Worm (Caenorhabditis elegans) whole organism, mixed stage, embryonic: ENCODE results near the gene F59B10.4.

Experiments used
- M03D4.4 ChIP-seq: sonication (generic microtip); optimal IDR thresholded peaks from 2 replicates; lab custom pipeline; 2017; ENCODE audit warnings: mild to moderate bottlenecking, missing genetic modification characterization, missing compliant biosample characterization
- blmp-1 ChIP-seq: fragments of 150-350 bp; optimal IDR thresholded peaks from 2 replicates; lab custom pipeline; 2014; ENCODE audit warnings: missing biosample characterization, missing genetic modification characterization
- ceh-39 ChIP-seq: fragments of 150-350 bp; optimal IDR thresholded peaks from 2 replicates; lab custom pipeline; 2014; ENCODE audit warnings: missing biosample characterization, missing genetic modification characterization
- ceh-43 ChIP-seq: fragments of 200-800 bp; sonication (Bioruptor generic); optimal IDR thresholded peaks from 2 replicates; lab custom pipeline; 2018; ENCODE audit warnings: mild to moderate bottlenecking, missing genetic modification characterization, moderate library complexity, missing compliant biosample characterization
- ces-1 ChIP-seq: fragments of 150-350 bp; optimal IDR thresholded peaks from 2 replicates; lab custom pipeline; 2014; ENCODE audit warnings: missing biosample characterization, missing genetic modification reagents, missing genetic modification characterization
- drap-1 ChIP-seq: fragments of 200-800 bp; sonication (Bioruptor generic); optimal IDR thresholded peaks from 3 replicates; lab custom pipeline; 2018; ENCODE audit warnings: mild to moderate bottlenecking, missing genetic modification characterization, missing compliant biosample characterization
- elt-3 ChIP-seq: fragments of 150-350 bp; optimal IDR thresholded peaks from 2 replicates; lab custom pipeline; 2014; ENCODE audit warnings: missing biosample characterization, missing genetic modification characterization
- flh-1 ChIP-seq: fragments of 200-800 bp; sonication (Bioruptor generic); optimal IDR thresholded peaks from 2 replicates; lab custom pipeline; 2018; ENCODE audit warnings: mild to moderate bottlenecking, missing genetic modification characterization, moderate library complexity, missing compliant biosample characterization
- hlh-1 ChIP-seq: fragments of 150-350 bp; optimal IDR thresholded peaks from 2 replicates; lab custom pipeline; 2014; ENCODE audit warnings: missing biosample characterization, missing genetic modification reagents, missing genetic modification characterization
- lin-13 ChIP-seq: fragments of 150-350 bp; optimal IDR thresholded peaks from 2 replicates; lab custom pipeline; 2014; ENCODE audit warnings: missing biosample characterization, missing genetic modification characterization
- lin-32 ChIP-seq: fragments of 200-800 bp; sonication (Bioruptor generic); optimal IDR thresholded peaks from 2 replicates; lab custom pipeline; 2018; ENCODE audit warnings: mild to moderate bottlenecking, missing genetic modification characterization, missing compliant biosample characterization
- lsy-2 ChIP-seq: fragments of 150-350 bp; optimal IDR thresholded peaks from 2 replicates; lab custom pipeline; 2014; ENCODE audit warnings: missing biosample characterization, missing genetic modification characterization
- mep-1 ChIP-seq: fragments of 150-350 bp; optimal IDR thresholded peaks from 2 replicates; lab custom pipeline; 2017; ENCODE audit warnings: missing biosample characterization, missing genetic modification reagents, missing genetic modification characterization, inconsistent platforms
- nhr-12 ChIP-seq: fragments of 150-350 bp; optimal IDR thresholded peaks from 2 replicates; lab custom pipeline; 2014; ENCODE audit warnings: missing biosample characterization, missing genetic modification characterization
- pha-4 ChIP-seq: fragments of 150-350 bp; optimal IDR thresholded peaks from 2 replicates; lab custom pipeline; 2018; ENCODE audit warnings: missing biosample characterization, missing genetic modification reagents, missing genetic modification characterization
- sem-2 ChIP-seq: fragments of 200-800 bp; sonication (Bioruptor generic); optimal IDR thresholded peaks from 2 replicates; lab custom pipeline; 2018; ENCODE audit warnings: mild to moderate bottlenecking, missing genetic modification characterization, missing compliant biosample characterization
- unc-120 ChIP-seq: sonication (generic microtip); optimal IDR thresholded peaks from 2 replicates; lab custom pipeline; 2017; ENCODE audit warnings: missing genetic modification characterization, missing compliant biosample characterization; ENCODE audit not compliant: poor library complexity, severe bottlenecking
- unc-39 ChIP-seq: fragments of 150-350 bp; optimal IDR thresholded peaks from 2 replicates; lab custom pipeline; 2014; ENCODE audit warnings: missing biosample characterization, missing genetic modification characterization
- zip-8 ChIP-seq: fragments of 150-350 bp; optimal IDR thresholded peaks from 2 replicates; lab custom pipeline; 2014; ENCODE audit warnings: missing biosample characterization, missing genetic modification characterization
- ztf-11 ChIP-seq: fragments of 150-350 bp; optimal IDR thresholded peaks from 2 replicates; lab custom pipeline; 2014; ENCODE audit warnings: missing biosample characterization, missing genetic modification characterization

The F59B10.4 gene

ce11 chrII:10470159-10470558 is 48.8 kb downstream of the F59B10.4 start, which contains the start of gene clec-143:
Gene clec-143, minus strand, starts transcription at chrII:10470297.
- TF ChIP-seq ceh-39 (tag; lab: Kevin White, UChicago) (no peak), lin-13 (tag; lab: Kevin White, UChicago) (no peak), zip-8 (no peak), flh-1 (GFP tag; lab: Kevin White, UChicago) (no peak), elt-3 (tag; lab: Kevin White, UChicago) (no peak), unc-120 (no peak), M03D4.4 (tag; lab: Kevin White, UChicago) (no peak)

- no peak for TF ChIP-seq ces-1 (GFP tag; lab: Kevin White, UChicago)
- TF ChIP-seq sem-2 (GFP tag; lab: Kevin White, UChicago) = no peak
- TF ChIP-seq drap-1 (GFP tag; lab: Kevin White, UChicago) = no peak
Measured at ce11 chrII:10466552-10466951, 52.4 kb downstream of the F59B10.4 start, which contains the start of gene tnc-2. Gene tnc-2, plus strand, starts transcription at chrII:10466852.

ce11 chrII:10464230-10464920 is 54.5 kb downstream of the F59B10.4 start, which contains the start of the genes ZK673.6 and sdz-37:
Gene ZK673.6, minus strand, starts transcription at chrII:10464330.
Gene sdz-37, plus strand, starts transcription at chrII:10464870.
- TF ChIP-seq hlh-1 (tag; lab: Kevin White, UChicago) = no peak
- TF ChIP-seq lin-13 (tag; lab: Kevin White, UChicago) = no peak
- TF ChIP-seq blmp-1 (tag; lab: Kevin White, UChicago) = no peak
- no peak for TF ChIP-seq elt-3 (tag; lab: Kevin White, UChicago)
- no peak for TF ChIP-seq lin-32
- no peak for TF ChIP-seq ztf-11
- TF ChIP-seq ceh-39 (tag; lab: Kevin White, UChicago) = no peak
- TF ChIP-seq nhr-12 (tag; lab: Kevin White, UChicago) = no peak
- TF ChIP-seq mep-1 (tag; lab: Kevin White, UChicago) = no peak
- TF ChIP-seq ceh-43 = no peak
- no peak for TF ChIP-seq unc-39 (tag; lab: Kevin White, UChicago)
- no peak for TF ChIP-seq pha-4 (tag; lab: Kevin White, UChicago)
- no peak for TF ChIP-seq lsy-2 (tag; lab: Kevin White, UChicago)
- TF ChIP-seq flh-1 (GFP tag; lab: Kevin White, UChicago) = no peak
- TF ChIP-seq sem-2 (GFP tag; lab: Kevin White, UChicago) = no peak
- no peak for TF ChIP-seq drap-1 (GFP tag; lab: Kevin White, UChicago)
